Fruit fly (Drosophila melanogaster) whole organism, embryonic: ENCODE data around the gene CG32544.

Experiments used
- Bteb2 ChIP-seq: fragments of 200-800 bp; sonication (Bioruptor generic); optimal IDR thresholded peaks from 2 replicates; lab custom pipeline; 2016; ENCODE audit warnings: missing biosample characterization, missing genetic modification characterization
- CG11247 ChIP-seq: fragments of 200-800 bp; sonication (Bioruptor generic); IDR thresholded peaks from 2 replicates; pipeline ENCODE4 v1.3.6; 2022; ENCODE audit warnings: missing biosample characterization, missing genetic modification characterization
- CG11504 ChIP-seq: fragments of 200-800 bp; sonication (Bioruptor generic); optimal IDR thresholded peaks from 3 replicates; lab custom pipeline; 2019; ENCODE audit warnings: missing biosample characterization, mild to moderate bottlenecking, missing genetic modification characterization, moderate library complexity
- CG12299 ChIP-seq: fragments of 200-800 bp; sonication (Bioruptor generic); optimal IDR thresholded peaks from 2 replicates; lab custom pipeline; 2018; ENCODE audit warnings: missing biosample characterization, mild to moderate bottlenecking, missing genetic modification characterization
- CG12391 ChIP-seq: fragments of 200-800 bp; sonication (Bioruptor generic); optimal IDR thresholded peaks from 3 replicates; lab custom pipeline; 2018; ENCODE audit warnings: missing biosample characterization, mild to moderate bottlenecking, missing genetic modification characterization, moderate library complexity
- CG12659 ChIP-seq: fragments of 200-800 bp; sonication (Bioruptor generic); optimal IDR thresholded peaks from 3 replicates; lab custom pipeline; 2017; ENCODE audit warnings: mild to moderate bottlenecking, missing biosample characterization, missing genetic modification reagents, missing genetic modification characterization
- CG13123 ChIP-seq: fragments of 200-800 bp; sonication (Bioruptor generic); optimal IDR thresholded peaks from 2 replicates; lab custom pipeline; 2016; ENCODE audit warnings: missing biosample characterization, missing genetic modification characterization
- CG14050 ChIP-seq: fragments of 200-800 bp; sonication (Bioruptor generic); IDR thresholded peaks from 3 replicates; pipeline ENCODE4 v1.3.6; 2022; ENCODE audit warnings: missing biosample characterization, missing genetic modification characterization
- CG15479 ChIP-seq: fragments of 200-800 bp; sonication (Bioruptor generic); optimal IDR thresholded peaks from 3 replicates; lab custom pipeline; 2019; ENCODE audit warnings: missing biosample characterization, mild to moderate bottlenecking, missing genetic modification characterization, moderate library complexity
- CG15601 ChIP-seq: fragments of 200-800 bp; sonication (Bioruptor generic); optimal IDR thresholded peaks from 3 replicates; lab custom pipeline; 2019; ENCODE audit warnings: missing biosample characterization, mild to moderate bottlenecking, missing genetic modification characterization, moderate library complexity
- CG18619 ChIP-seq: fragments of 200-800 bp; sonication (Bioruptor generic); optimal IDR thresholded peaks from 3 replicates; lab custom pipeline; 2017; ENCODE audit warnings: missing biosample characterization, mild to moderate bottlenecking, missing genetic modification characterization
- CG2875 ChIP-seq: fragments of 200-800 bp; sonication (Bioruptor generic); optimal IDR thresholded peaks from 2 replicates; lab custom pipeline; 2017; ENCODE audit warnings: missing biosample characterization, mild to moderate bottlenecking, missing genetic modification characterization, missing genetic modification reagents
- CG30403 ChIP-seq: fragments of 200-800 bp; sonication (Bioruptor generic); optimal IDR thresholded peaks from 3 replicates; lab custom pipeline; 2016; ENCODE audit warnings: missing biosample characterization, missing genetic modification characterization
- CG3065 ChIP-seq: fragments of 200-800 bp; sonication (Bioruptor generic); optimal IDR thresholded peaks from 2 replicates; lab custom pipeline; 2016; ENCODE audit warnings: missing biosample characterization, missing genetic modification characterization
- CG31365 ChIP-seq: fragments of 200-800 bp; sonication (Bioruptor generic); optimal IDR thresholded peaks from 2 replicates; lab custom pipeline; 2018; ENCODE audit warnings: missing biosample characterization, mild to moderate bottlenecking, missing genetic modification characterization
- CG3838 ChIP-seq: fragments of 200-800 bp; sonication (Bioruptor generic); optimal IDR thresholded peaks from 3 replicates; lab custom pipeline; 2016; ENCODE audit warnings: missing biosample characterization, missing genetic modification characterization
- CG4424 ChIP-seq: fragments of 200-800 bp; sonication (Bioruptor generic); optimal IDR thresholded peaks from 3 replicates; lab custom pipeline; 2016; ENCODE audit warnings: missing biosample characterization, missing genetic modification characterization
- CG4617 ChIP-seq: fragments of 200-800 bp; sonication (Bioruptor generic); optimal IDR thresholded peaks from 3 replicates; lab custom pipeline; 2016; ENCODE audit warnings: missing biosample characterization, missing genetic modification characterization, borderline replicate concordance
- CG6765 ChIP-seq: fragments of 200-800 bp; sonication (Bioruptor generic); optimal IDR thresholded peaks from 3 replicates; lab custom pipeline; 2017; ENCODE audit warnings: missing biosample characterization, mild to moderate bottlenecking, missing genetic modification characterization
- CG8281 ChIP-seq: fragments of 200-800 bp; sonication (Bioruptor generic); optimal IDR thresholded peaks from 2 replicates; lab custom pipeline; 2018; ENCODE audit warnings: missing biosample characterization, mild to moderate bottlenecking, missing genetic modification characterization, moderate library complexity
- CG8924 ChIP-seq: fragments of 200-800 bp; optimal IDR thresholded peaks from 3 replicates; lab custom pipeline; 2019; ENCODE audit warnings: missing biosample characterization, mild to moderate bottlenecking, missing genetic modification characterization, moderate library complexity
- CG9817 ChIP-seq: fragments of 200-800 bp; sonication (Bioruptor generic); optimal IDR thresholded peaks from 2 replicates; lab custom pipeline; 2018; ENCODE audit warnings: missing biosample characterization, mild to moderate bottlenecking, missing genetic modification characterization, moderate library complexity
- D19A ChIP-seq: fragments of 200-800 bp; optimal IDR thresholded peaks from 3 replicates; lab custom pipeline; 2019; ENCODE audit warnings: missing biosample characterization, mild to moderate bottlenecking, missing genetic modification characterization, moderate library complexity
- Deaf1 ChIP-seq: fragments of 200-800 bp; optimal IDR thresholded peaks from 3 replicates; lab custom pipeline; 2019; ENCODE audit warnings: missing biosample characterization, mild to moderate bottlenecking, missing genetic modification characterization, moderate library complexity
- Dfd ChIP-seq, 2 experiments: fragments of >200 bp; optimal IDR thresholded peaks; 2 replicates each; lab custom pipeline; 2017; ENCODE audit warnings: missing biosample characterization in 2 of 2, missing genetic modification characterization in 2 of 2
- Dll ChIP-seq: fragments of 200-800 bp; sonication (Bioruptor generic); IDR thresholded peaks from 4 replicates; pipeline ENCODE4 v1.3.6; 2022; ENCODE audit warnings: missing biosample characterization, missing genetic modification characterization; ENCODE audit not compliant: partially characterized antibody
- E2f1 ChIP-seq: fragments of 200-800 bp; sonication (Bioruptor generic); IDR thresholded peaks from 2 replicates; pipeline ENCODE4 v1.3.6; 2022; ENCODE audit warnings: missing biosample characterization, missing genetic modification characterization
- GATAe ChIP-seq: fragments of 200-800 bp; sonication (Bioruptor generic); conservative IDR thresholded peaks from 2 replicates; pipeline ENCODE4 v1.3.6; 2022; ENCODE audit warnings: missing biosample characterization, missing genetic modification characterization
- Med ChIP-seq: fragments of 200-800 bp; sonication (Bioruptor generic); peaks from one replicate; lab custom pipeline; 2016; ENCODE audit warnings: missing biosample characterization, missing genetic modification characterization, mild to moderate bottlenecking, inconsistent platforms, moderate library complexity
- Nf-YC ChIP-seq: fragments of 200-800 bp; optimal IDR thresholded peaks from 3 replicates; lab custom pipeline; 2019; ENCODE audit warnings: missing biosample characterization, mild to moderate bottlenecking, missing genetic modification characterization, moderate library complexity
- Poxn ChIP-seq: fragments of 200-800 bp; sonication (Bioruptor generic); IDR thresholded peaks from 2 replicates; pipeline ENCODE4 v1.3.6; 2022; ENCODE audit warnings: missing biosample characterization, missing genetic modification characterization
- YL-1 ChIP-seq: fragments of 200-800 bp; sonication (Bioruptor generic); optimal IDR thresholded peaks from 3 replicates; lab custom pipeline; 2017; ENCODE audit warnings: missing biosample characterization, mild to moderate bottlenecking, missing genetic modification characterization
- bsh ChIP-seq, 2 experiments: fragments of 200-800 bp; sonication (Bioruptor generic); optimal IDR thresholded peaks; 2 replicates each; lab custom pipeline; 2017 to 2018; ENCODE audit warnings: mild to moderate bottlenecking in 2 of 2, missing biosample characterization in 2 of 2, missing genetic modification characterization in 2 of 2, moderate library complexity in 1 of 2
- chinmo ChIP-seq: fragments of 200-800 bp; sonication (Bioruptor generic); IDR thresholded peaks from 4 replicates; pipeline ENCODE4 v1.3.6; 2022; ENCODE audit warnings: missing biosample characterization, missing genetic modification characterization; ENCODE audit not compliant: partially characterized antibody
- chn ChIP-seq: fragments of 200-800 bp; sonication (Bioruptor generic); optimal IDR thresholded peaks from 2 replicates; lab custom pipeline; 2016; ENCODE audit warnings: missing biosample characterization, missing genetic modification characterization
- da ChIP-seq: fragments of 200-800 bp; sonication (Bioruptor generic); optimal IDR thresholded peaks from 2 replicates; lab custom pipeline; 2016; ENCODE audit warnings: missing biosample characterization, missing genetic modification characterization
- dati ChIP-seq: fragments of 200-800 bp; sonication (Bioruptor generic); IDR thresholded peaks from 2 replicates; pipeline ENCODE4 v1.3.6; 2022; ENCODE audit warnings: missing biosample characterization, missing genetic modification characterization
- fd3F ChIP-seq: fragments of 200-800 bp; sonication (Bioruptor generic); optimal IDR thresholded peaks from 2 replicates; lab custom pipeline; 2018; ENCODE audit warnings: missing biosample characterization, mild to moderate bottlenecking, missing genetic modification characterization, moderate library complexity
- gsb ChIP-seq: fragments of 200-800 bp; sonication (Bioruptor generic); IDR thresholded peaks from 2 replicates; pipeline ENCODE4 v1.3.6; 2022; ENCODE audit warnings: missing biosample characterization, missing genetic modification characterization
- hkb ChIP-seq, 2 experiments: fragments of 200-800 bp in 1 of 2; fragments of >200 bp in 1 of 2; sonication (Bioruptor generic) in 1 of 2; IDR thresholded peaks in 1 of 2; optimal IDR thresholded peaks in 1 of 2; 2 replicates each; pipeline versions ENCODE4 v1.3.6 to Lab custom; 2017 to 2022; ENCODE audit warnings: missing biosample characterization in 1 of 2, missing genetic modification characterization in 1 of 2
- jigr1 ChIP-seq: fragments of 200-800 bp; sonication (Bioruptor generic); IDR thresholded peaks from 3 replicates; pipeline ENCODE4 v1.3.6; 2022; ENCODE audit warnings: missing biosample characterization, missing genetic modification characterization
- knrl ChIP-seq: fragments of 200-800 bp; sonication (Bioruptor generic); IDR thresholded peaks from 3 replicates; pipeline ENCODE4 v1.3.6; 2022; ENCODE audit warnings: missing biosample characterization, missing genetic modification characterization; ENCODE audit not compliant: partially characterized antibody
- lola ChIP-seq, 3 experiments: fragments of >200 bp in 2 of 3; fragments of 200-800 bp in 1 of 3; sonication (Bioruptor generic) in 1 of 3; optimal IDR thresholded peaks; 2 replicates each; lab custom pipeline; 2017 to 2019; ENCODE audit warnings: missing biosample characterization in 3 of 3, missing genetic modification characterization in 3 of 3, mild to moderate bottlenecking in 1 of 3, moderate library complexity in 1 of 3
- nerfin-1 ChIP-seq: fragments of 200-800 bp; sonication (Bioruptor generic); optimal IDR thresholded peaks from 3 replicates; lab custom pipeline; 2019; ENCODE audit warnings: missing biosample characterization, mild to moderate bottlenecking, missing genetic modification characterization, moderate library complexity
- org-1 ChIP-seq: fragments of 200-800 bp; sonication (Bioruptor generic); optimal IDR thresholded peaks from 2 replicates; lab custom pipeline; 2017; ENCODE audit warnings: missing biosample characterization, missing genetic modification characterization
- pum ChIP-seq: fragments of 200-800 bp; sonication (Bioruptor generic); optimal IDR thresholded peaks from 2 replicates; lab custom pipeline; 2016; ENCODE audit warnings: missing biosample characterization, missing genetic modification characterization
- seq ChIP-seq: fragments of 200-800 bp; sonication (Bioruptor generic); IDR thresholded peaks from 2 replicates; pipeline ENCODE4 v1.3.6; 2022; ENCODE audit warnings: missing biosample characterization, missing genetic modification characterization
- tgo ChIP-seq: fragments of 200-800 bp; sonication (Bioruptor generic); IDR thresholded peaks from 3 replicates; pipeline ENCODE4 v1.3.6; 2022; ENCODE audit warnings: missing biosample characterization, missing genetic modification characterization
- tin ChIP-seq: fragments of 200-800 bp; sonication (Bioruptor generic); optimal IDR thresholded peaks from 3 replicates; lab custom pipeline; 2016; ENCODE audit warnings: missing biosample characterization, missing genetic modification characterization
- tll ChIP-seq, 2 experiments: fragments of 200-800 bp in 1 of 2; fragments of >200 bp in 1 of 2; sonication (Bioruptor generic) in 1 of 2; optimal IDR thresholded peaks; 2 replicates each; lab custom pipeline; 2017 to 2019; ENCODE audit warnings: missing biosample characterization in 2 of 2, missing genetic modification characterization in 2 of 2, mild to moderate bottlenecking in 1 of 2, moderate library complexity in 1 of 2

Gene CG32544

dm6 chrX:18857916-18858315 lies 2.2 kb upstream of the CG32544 start, which contains the start of gene Usp39 (continued):
- TF ChIP-seq CG6765 (GFP tag; lab: Kevin White, UChicago): no peak
- no peak for TF ChIP-seq CG31365 (tag; lab: Kevin White, UChicago)
- TF ChIP-seq CG13123 (GFP tag; lab: Kevin White, UChicago): no peak
- peak; percentile 50 for TF ChIP-seq CG30403 (GFP tag; lab: Kevin White, UChicago)
- TF ChIP-seq CG9817 (tag; lab: Kevin White, UChicago): no peak
- TF ChIP-seq CG8924 (tag; lab: Kevin White, UChicago): no peak
- TF ChIP-seq CG12299 (tag; lab: Kevin White, UChicago): no peak
- TF ChIP-seq Med (GFP tag; lab: Kevin White, UChicago): no peak
- TF ChIP-seq org-1: no peak
- no peak for TF ChIP-seq jigr1 (GFP tag; lab: Robert Waterston, UW)
- TF ChIP-seq CG15601: no peak
- TF ChIP-seq hkb (optimal IDR thresholded peaks at IDR 0.05; lab: Kevin White, UChicago): no peak
- no peak for TF ChIP-seq hkb (GFP tag; IDR thresholded peaks at IDR 0.05; lab: Robert Waterston, UW)
- TF ChIP-seq CG11247 (GFP tag; lab: Robert Waterston, UW): no peak
- no peak for TF ChIP-seq pum
- TF ChIP-seq gsb (GFP tag; lab: Robert Waterston, UW): no peak
- peak; percentile 54 for TF ChIP-seq Dll
- TF ChIP-seq GATAe (GFP tag; lab: Robert Waterston, UW): no peak
- TF ChIP-seq CG12659 (GFP tag; lab: Kevin White, UChicago): peak; percentile 63
- TF ChIP-seq YL-1 (GFP tag; lab: Kevin White, UChicago): peak; percentile 35
- TF ChIP-seq fd3F (GFP tag; lab: Kevin White, UChicago): no peak
- no peak for TF ChIP-seq CG18619 (GFP tag; lab: Kevin White, UChicago)
- no peak for TF ChIP-seq CG14050
- no peak for TF ChIP-seq Nf-YC
- TF ChIP-seq Deaf1: no peak
- no peak for TF ChIP-seq CG4424
- TF ChIP-seq tgo (GFP tag; lab: Robert Waterston, UW): no peak
- no peak for TF ChIP-seq E2f1
- TF ChIP-seq CG12391 (tag; lab: Kevin White, UChicago): peak; percentile 62
- TF ChIP-seq da (GFP tag; lab: Kevin White, UChicago): no peak
- peak; percentile 53; the same call in 2 of the 3 replicates for TF ChIP-seq knrl (GFP tag; lab: Robert Waterston, UW)
- no peak for TF ChIP-seq chn (GFP tag; lab: Kevin White, UChicago)
- TF ChIP-seq seq (GFP tag; lab: Robert Waterston, UW): no peak
- peak; percentile 12 for TF ChIP-seq CG4617 (GFP tag; lab: Kevin White, UChicago)
- no peak for TF ChIP-seq CG11504 (tag; lab: Kevin White, UChicago)
- TF ChIP-seq D19A (tag; lab: Kevin White, UChicago): no peak
- no peak for TF ChIP-seq dati (GFP tag; lab: Robert Waterston, UW)
- TF ChIP-seq tin: no peak
- TF ChIP-seq bsh (GFP tag; optimal IDR thresholded peaks at IDR 0.05; lab: Kevin White, UChicago): peak in 1 of 2 experiments; percentile 33
- no peak for TF ChIP-seq CG3838 (GFP tag; lab: Kevin White, UChicago)
- no peak for TF ChIP-seq CG2875 (GFP tag; lab: Kevin White, UChicago)
- no peak for TF ChIP-seq CG8281
- no peak for TF ChIP-seq nerfin-1
- no peak for TF ChIP-seq Poxn (GFP tag; lab: Robert Waterston, UW)
- TF ChIP-seq CG3065 (GFP tag; lab: Kevin White, UChicago): no peak
- no peak for TF ChIP-seq CG15479 (GFP tag; lab: Kevin White, UChicago)
- TF ChIP-seq Dfd (GFP tag; optimal IDR thresholded peaks at IDR 0.05; lab: Kevin White, UChicago): no peak
- no peak for TF ChIP-seq tll (GFP tag; optimal IDR thresholded peaks at IDR 0.05; lab: Kevin White, UChicago)
- TF ChIP-seq Bteb2 (GFP tag; lab: Kevin White, UChicago): no peak
- no peak for TF ChIP-seq chinmo (GFP tag; lab: Robert Waterston, UW)
- peak in 1 of 3 experiments; percentile 8 for TF ChIP-seq lola (GFP tag; optimal IDR thresholded peaks at IDR 0.05; lab: Kevin White, UChicago)
